Worm (Caenorhabditis elegans) whole organism, late embryonic: ENCODE results near the gene cdk-11.1.

Experiments used
- F13H6.1 ChIP-seq: sonication (generic microtip); optimal IDR thresholded peaks from 2 replicates; lab custom pipeline; 2016; ENCODE audit warnings: missing genetic modification characterization, missing compliant biosample characterization
- T23F11.4 ChIP-seq: fragments of 200-800 bp; sonication (Bioruptor generic); optimal IDR thresholded peaks from 2 replicates; lab custom pipeline; 2018; ENCODE audit warnings: mild to moderate bottlenecking, missing genetic modification characterization, missing compliant biosample characterization
- ceh-14 ChIP-seq: sonication (generic microtip); optimal IDR thresholded peaks from 2 replicates; lab custom pipeline; 2016; ENCODE audit warnings: missing genotype, missing genetic modification characterization, missing compliant biosample characterization
- ceh-19 ChIP-seq: fragments of 200-800 bp; sonication (Bioruptor generic); optimal IDR thresholded peaks from 2 replicates; lab custom pipeline; 2018; ENCODE audit warnings: mild to moderate bottlenecking, missing genetic modification characterization, missing compliant biosample characterization
- ceh-22 ChIP-seq: sonication (generic microtip); optimal IDR thresholded peaks from 2 replicates; lab custom pipeline; 2017; ENCODE audit warnings: missing biosample characterization, missing genetic modification characterization
- ceh-30 ChIP-seq: fragments of 150-350 bp; optimal IDR thresholded peaks from 2 replicates; lab custom pipeline; 2014; ENCODE audit warnings: missing biosample characterization, missing genetic modification characterization
- ceh-34 ChIP-seq: sonication (generic microtip); optimal IDR thresholded peaks from 2 replicates; lab custom pipeline; 2016; ENCODE audit warnings: mild to moderate bottlenecking, missing genetic modification characterization, missing compliant biosample characterization
- ceh-45 ChIP-seq: fragments of 200-800 bp; sonication (Bioruptor generic); IDR thresholded peaks from 2 replicates; pipeline ENCODE4 v1.3.6; 2022; ENCODE audit warnings: missing genetic modification reagents, missing genetic modification characterization, missing compliant biosample characterization
- ceh-6 ChIP-seq: fragments of 200-800 bp; sonication (Bioruptor generic); optimal IDR thresholded peaks from 2 replicates; lab custom pipeline; 2018; ENCODE audit warnings: mild to moderate bottlenecking, missing genetic modification characterization, missing compliant biosample characterization
- che-1 ChIP-seq: sonication (generic microtip); optimal IDR thresholded peaks from 2 replicates; lab custom pipeline; 2016; ENCODE audit warnings: mild to moderate bottlenecking, missing genetic modification characterization, missing compliant biosample characterization
- dmd-4 ChIP-seq: sonication (generic microtip); optimal IDR thresholded peaks from 2 replicates; lab custom pipeline; 2016; ENCODE audit warnings: borderline replicate concordance, missing genetic modification characterization, missing compliant biosample characterization
- dve-1 ChIP-seq: sonication (generic microtip); optimal IDR thresholded peaks from 2 replicates; lab custom pipeline; 2017; ENCODE audit warnings: antibody characterized with exemption, mild to moderate bottlenecking, missing genetic modification characterization, missing compliant biosample characterization
- eyg-1 ChIP-seq: sonication (generic microtip); optimal IDR thresholded peaks from 2 replicates; lab custom pipeline; 2016; ENCODE audit warnings: missing genotype, missing genetic modification characterization, missing compliant biosample characterization
- fkh-6 ChIP-seq: sonication (generic microtip); optimal IDR thresholded peaks from 2 replicates; lab custom pipeline; 2016; ENCODE audit warnings: missing genetic modification characterization, missing compliant biosample characterization
- gmeb-2 ChIP-seq: sonication (generic microtip); optimal IDR thresholded peaks from 2 replicates; lab custom pipeline; 2016; ENCODE audit warnings: missing genetic modification characterization, inconsistent platforms, missing compliant biosample characterization
- hlh-15 ChIP-seq: sonication (generic microtip); optimal IDR thresholded peaks from 2 replicates; lab custom pipeline; 2016; ENCODE audit warnings: missing genetic modification characterization, missing compliant biosample characterization
- hlh-6 ChIP-seq: sonication (generic microtip); optimal IDR thresholded peaks from 2 replicates; lab custom pipeline; 2016; ENCODE audit warnings: missing genotype, missing genetic modification characterization, missing compliant biosample characterization
- lin-11 ChIP-seq: fragments of 200-800 bp; sonication (Bioruptor generic); optimal IDR thresholded peaks from 2 replicates; lab custom pipeline; 2018; ENCODE audit warnings: mild to moderate bottlenecking, missing genetic modification characterization, missing compliant biosample characterization
- nhr-232 ChIP-seq: sonication (generic microtip); optimal IDR thresholded peaks from 2 replicates; lab custom pipeline; 2016; ENCODE audit warnings: missing genetic modification characterization, missing compliant biosample characterization
- odd-2 ChIP-seq: sonication (generic microtip); optimal IDR thresholded peaks from 2 replicates; lab custom pipeline; 2017; ENCODE audit warnings: antibody characterized with exemption, mild to moderate bottlenecking, missing genetic modification characterization, missing compliant biosample characterization
- pag-3 ChIP-seq: sonication (generic microtip); optimal IDR thresholded peaks from 2 replicates; lab custom pipeline; 2016; ENCODE audit warnings: missing compliant biosample characterization, missing genetic modification characterization, borderline replicate concordance
- pqm-1 ChIP-seq: sonication (generic microtip); optimal IDR thresholded peaks from 2 replicates; lab custom pipeline; 2016; ENCODE audit warnings: missing genetic modification characterization, missing compliant biosample characterization
- ref-2 ChIP-seq: sonication (generic microtip); optimal IDR thresholded peaks from 2 replicates; lab custom pipeline; 2016; ENCODE audit warnings: missing genetic modification characterization, missing compliant biosample characterization
- sdc-2 ChIP-seq: sonication (generic microtip); optimal IDR thresholded peaks from 2 replicates; lab custom pipeline; 2016; ENCODE audit warnings: missing genotype, missing genetic modification characterization, missing compliant biosample characterization
- sox-2 ChIP-seq: fragments of 200-800 bp; sonication (Bioruptor generic); IDR thresholded peaks from 2 replicates; pipeline ENCODE4 v1.3.6; 2022; ENCODE audit warnings: missing genetic modification reagents, missing genetic modification characterization, missing compliant biosample characterization
- sox-4 ChIP-seq: sonication (generic microtip); optimal IDR thresholded peaks from 2 replicates; lab custom pipeline; 2017; ENCODE audit warnings: mild to moderate bottlenecking, missing genetic modification characterization, inconsistent platforms, missing compliant biosample characterization
- syd-9 ChIP-seq: sonication (generic microtip); optimal IDR thresholded peaks from 2 replicates; lab custom pipeline; 2016; ENCODE audit warnings: mild to moderate bottlenecking, missing genetic modification characterization, moderate library complexity, missing compliant biosample characterization
- tbx-2 ChIP-seq: sonication (generic microtip); optimal IDR thresholded peaks from 2 replicates; lab custom pipeline; 2016; ENCODE audit warnings: missing genetic modification characterization, missing compliant biosample characterization
- tbx-7 ChIP-seq: sonication (generic microtip); optimal IDR thresholded peaks from 2 replicates; lab custom pipeline; 2016; ENCODE audit warnings: missing genotype, missing genetic modification characterization, missing compliant biosample characterization
- unc-3 ChIP-seq, 2 experiments: fragments of 200-800 bp in 1 of 2; sonication (Bioruptor generic) in 1 of 2; sonication (generic microtip) in 1 of 2; conservative IDR thresholded peaks in 1 of 2; optimal IDR thresholded peaks in 1 of 2; 2 replicates each; pipeline versions ENCODE4 v1.3.6 to Lab custom; 2016 to 2022; ENCODE audit warnings: missing compliant biosample characterization in 2 of 2, missing genetic modification characterization in 2 of 2, missing genetic modification reagents in 1 of 2
- unc-42 ChIP-seq: sonication (generic microtip); optimal IDR thresholded peaks from 2 replicates; lab custom pipeline; 2016; ENCODE audit warnings: missing genotype, missing genetic modification characterization, missing compliant biosample characterization
- unc-55 ChIP-seq: sonication (generic microtip); optimal IDR thresholded peaks from 2 replicates; lab custom pipeline; 2017; ENCODE audit warnings: missing biosample characterization, missing genetic modification reagents, missing genetic modification characterization
- unc-86 ChIP-seq: sonication (generic microtip); optimal IDR thresholded peaks from 2 replicates; lab custom pipeline; 2016; ENCODE audit warnings: missing genetic modification characterization, missing compliant biosample characterization
- zip-5 ChIP-seq: sonication (generic microtip); optimal IDR thresholded peaks from 2 replicates; lab custom pipeline; 2016; ENCODE audit warnings: missing genetic modification characterization, missing compliant biosample characterization

cdk-11.1 gene

ce11 chrII:7708540-7708939 is 9.5 kb downstream of the cdk-11.1 start, which contains the start of gene B0495.9 (continued):
- peak; percentile 84 for TF ChIP-seq T23F11.4 (GFP tag; lab: Kevin White, UChicago)
- TF ChIP-seq lin-11 (tag; lab: Kevin White, UChicago) = peak; percentile 75
- TF ChIP-seq gmeb-2 (tag; lab: Kevin White, UChicago) = peak; percentile 88
- TF ChIP-seq unc-86 (tag; lab: Kevin White, UChicago) = peak; percentile 92
- peak; percentile 81 for TF ChIP-seq sdc-2
- TF ChIP-seq dmd-4 = peak; percentile 88
- peak; percentile 81 for TF ChIP-seq zip-5 (tag; lab: Kevin White, UChicago)
- peak; percentile 71; the same call in 1 of the 2 replicates for TF ChIP-seq ceh-45
- peak; percentile 75 for TF ChIP-seq unc-3 (GFP tag; conservative IDR thresholded peaks at IDR 0.05; lab: Robert Waterston, UW)
- peak; percentile 87 for TF ChIP-seq unc-3 (tag; optimal IDR thresholded peaks at IDR 0.05; lab: Kevin White, UChicago)
- TF ChIP-seq eyg-1 (tag; lab: Kevin White, UChicago) = peak; percentile 84
- peak; percentile 84 for TF ChIP-seq nhr-232
- peak; percentile 71 for TF ChIP-seq tbx-7
- TF ChIP-seq syd-9 (tag; lab: Kevin White, UChicago) = peak; percentile 85
- TF ChIP-seq hlh-6 (tag; lab: Kevin White, UChicago) = peak; percentile 89
- peak; percentile 31 for TF ChIP-seq pqm-1
- peak; percentile 64 for TF ChIP-seq unc-42 (tag; lab: Kevin White, UChicago)
- TF ChIP-seq ceh-22 = peak; percentile 78
- peak; percentile 96 for TF ChIP-seq ref-2 (tag; lab: Kevin White, UChicago)
- peak; percentile 90 for TF ChIP-seq hlh-15 (tag; lab: Kevin White, UChicago)
- peak; percentile 92 for TF ChIP-seq ceh-19
- peak; percentile 89 for TF ChIP-seq F13H6.1 (tag; lab: Kevin White, UChicago)
- peak; percentile 93 for TF ChIP-seq ceh-14
- peak; percentile 94 for TF ChIP-seq ceh-34 (tag; lab: Kevin White, UChicago)

ce11 chrII:7709301-7709754 is 10.3 kb downstream of the cdk-11.1 start, which contains the start of gene sre-1:
TSS of gene sre-1 (plus strand) at chrII:7709704.
- TF ChIP-seq ref-2 (tag; lab: Kevin White, UChicago) (no peak), odd-2 (tag; lab: Kevin White, UChicago) (no peak), pag-3 (tag; lab: Kevin White, UChicago) (no peak), hlh-6 (tag; lab: Kevin White, UChicago) (no peak), tbx-2 (tag; lab: Kevin White, UChicago) (no peak), tbx-7 (no peak), sox-2 (no peak), ceh-6 (GFP tag; lab: Kevin White, UChicago) (no peak), fkh-6 (no peak), F13H6.1 (tag; lab: Kevin White, UChicago) (no peak), dve-1 (tag; lab: Kevin White, UChicago) (no peak), ceh-30 (tag; lab: Kevin White, UChicago) (no peak), syd-9 (tag; lab: Kevin White, UChicago) (no peak), nhr-232 (no peak), ceh-19 (no peak), sox-4 (no peak), hlh-15 (tag; lab: Kevin White, UChicago) (no peak), che-1 (tag; lab: Kevin White, UChicago) (no peak), pqm-1 (no peak), zip-5 (tag; lab: Kevin White, UChicago) (no peak)

- TF ChIP-seq hlh-6 (tag; lab: Kevin White, UChicago) (no peak), unc-42 (tag; lab: Kevin White, UChicago) (peak; percentile 81)
Observed at ce11 chrII:7714614-7715186, 15.7 kb downstream of the cdk-11.1 start.

- TF ChIP-seq unc-55 (no peak), unc-42 (tag; lab: Kevin White, UChicago) (peak; percentile 81)
Observed at ce11 chrII:7716112-7716511, 17.1 kb downstream of the cdk-11.1 start.
